Worm (Caenorhabditis elegans): Measurements from ENCODE around the gene nhr-170.
"Not testable (repeated sequence)": the region's sequence is repeated elsewhere in the genome, so short reads cannot be mapped to it uniquely, and the experiment has no call there.

nhr-170 gene

ce11 chrV:18754328-18754727, 46.3 kb downstream of the nhr-170 start, which contains the start of gene clec-254:
Gene clec-254, minus strand, starts transcription at chrV:18754428.
- TF ChIP-seq nhr-11 (tag; optimal IDR thresholded peaks at IDR 0.05); fkh-10 (GFP tag; optimal IDR thresholded peaks at IDR 0.05); nfya-1 (tag; optimal IDR thresholded peaks at IDR 0.05): not testable (repeated sequence)

- no peak for TF ChIP-seq unc-3 (GFP tag; conservative IDR thresholded peaks at IDR 0.05)
- TF ChIP-seq unc-3 (tag; optimal IDR thresholded peaks at IDR 0.05) = no peak
- TF ChIP-seq C08G9.2 (tag; optimal IDR thresholded peaks at IDR 0.05) = no peak
- no peak for TF ChIP-seq hlh-6 (tag; optimal IDR thresholded peaks at IDR 0.05)
- TF ChIP-seq hlh-15 (tag; optimal IDR thresholded peaks at IDR 0.05) = no peak
- no peak for TF ChIP-seq tbx-2 (tag; optimal IDR thresholded peaks at IDR 0.05)
- no peak for TF ChIP-seq ceh-14 (tag; optimal IDR thresholded peaks at IDR 0.05)
- no peak for TF ChIP-seq ceh-6 (GFP tag; optimal IDR thresholded peaks at IDR 0.05)
- TF ChIP-seq hlh-13 (GFP tag; optimal IDR thresholded peaks at IDR 0.05) = no peak
- no peak for TF ChIP-seq unc-86 (tag; optimal IDR thresholded peaks at IDR 0.05)
- no peak for TF ChIP-seq ceh-18 (tag; optimal IDR thresholded peaks at IDR 0.05)
- TF ChIP-seq ceh-22 (tag; optimal IDR thresholded peaks at IDR 0.05) = no peak
- TF ChIP-seq unc-42 (tag; optimal IDR thresholded peaks at IDR 0.05) = no peak
- no peak for TF ChIP-seq ceh-34 (tag; optimal IDR thresholded peaks at IDR 0.05)
- no peak for TF ChIP-seq pha-2 (tag; optimal IDR thresholded peaks at IDR 0.05)
- TF ChIP-seq ceh-2 (tag; optimal IDR thresholded peaks at IDR 0.05) = no peak
- no peak for TF ChIP-seq ahr-1 (tag; optimal IDR thresholded peaks at IDR 0.05)
- no peak for TF ChIP-seq ceh-30 (tag; optimal IDR thresholded peaks at IDR 0.05)
Observed at ce11 chrV:18753036-18753435, 47.6 kb downstream of the nhr-170 start, which contains the start of gene F11D11.6. Gene F11D11.6, minus strand, starts transcription at chrV:18753136.

- no peak for TF ChIP-seq mec-3 (tag; optimal IDR thresholded peaks at IDR 0.05; ENCODE audit: borderline replicate concordance)
- no peak for TF ChIP-seq Y22D7AL.16 (tag; optimal IDR thresholded peaks at IDR 0.05)
- TF ChIP-seq pat-9 (tag; optimal IDR thresholded peaks at IDR 0.05) = no peak
- TF ChIP-seq tbx-2 (tag; optimal IDR thresholded peaks at IDR 0.05) = no peak
- no peak for TF ChIP-seq dmd-4 (tag; optimal IDR thresholded peaks at IDR 0.05; ENCODE audit: borderline replicate concordance)
- TF ChIP-seq gmeb-2 (tag; optimal IDR thresholded peaks at IDR 0.05) = no peak
- no peak for TF ChIP-seq sdc-2 (tag; optimal IDR thresholded peaks at IDR 0.05)
- no peak for TF ChIP-seq nfya-1 (tag; optimal IDR thresholded peaks at IDR 0.05)
Observed at ce11 chrV:18750445-18750844, 50.2 kb downstream of the nhr-170 start, which contains the start of the genes F11D11.21 and F11D11.12. Gene F11D11.21, minus strand, starts transcription at chrV:18750545. Gene F11D11.12, minus strand, starts transcription at chrV:18750682.

ce11 chrV:18748726-18749125, 51.9 kb downstream of the nhr-170 start, which contains the start of gene clec-252:
Gene clec-252, minus strand, starts transcription at chrV:18748826.
- TF ChIP-seq fkh-10 (GFP tag; optimal IDR thresholded peaks at IDR 0.05) (no peak), zip-5 (tag; optimal IDR thresholded peaks at IDR 0.05) (no peak), mec-3 (tag; optimal IDR thresholded peaks at IDR 0.05; ENCODE audit: borderline replicate concordance) (no peak), ama-1 (optimal IDR thresholded peaks at IDR 0.05) (no peak), tbx-2 (tag; optimal IDR thresholded peaks at IDR 0.05) (no peak), lin-11 (tag; optimal IDR thresholded peaks at IDR 0.05) (no peak), hlh-8 (tag; optimal IDR thresholded peaks at IDR 0.05) (no peak), ztf-16 (tag; optimal IDR thresholded peaks at IDR 0.05) (no peak), ceh-2 (tag; optimal IDR thresholded peaks at IDR 0.05) (no peak), fkh-6 (tag; optimal IDR thresholded peaks at IDR 0.05) (no peak), ceh-24 (tag; optimal IDR thresholded peaks at IDR 0.05) (no peak), F13H6.1 (tag; optimal IDR thresholded peaks at IDR 0.05) (no peak), pag-3 (tag; optimal IDR thresholded peaks at IDR 0.05; ENCODE audit: borderline replicate concordance) (no peak), pqm-1 (tag; optimal IDR thresholded peaks at IDR 0.05) (no peak), nfya-1 (tag; optimal IDR thresholded peaks at IDR 0.05) (no peak), sox-4 (tag; optimal IDR thresholded peaks at IDR 0.05) (no peak)
